Worm (Caenorhabditis elegans): ENCODE data around the gene W02A2.5.

Gene W02A2.5

DNA sequence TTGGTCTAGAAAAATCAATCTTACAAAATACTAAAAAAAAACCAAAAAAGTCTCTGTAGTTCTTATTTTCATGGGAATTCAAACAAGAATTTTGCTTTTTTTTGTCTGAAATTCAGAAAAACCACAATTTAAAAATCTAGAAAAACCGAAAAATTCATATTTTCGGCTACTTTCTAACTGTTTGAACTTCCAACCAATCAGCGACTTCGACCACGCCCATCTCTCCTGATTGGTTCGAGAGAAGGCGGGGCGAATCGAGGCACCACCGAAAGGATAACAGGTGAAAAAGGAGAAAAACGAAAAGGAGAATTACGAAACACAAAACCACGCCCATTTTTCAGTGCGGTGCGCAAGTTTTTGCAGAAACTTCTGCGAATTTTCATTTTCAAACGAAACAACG lies 37.9 kb upstream of the W02A2.5 start (continued):
- no peak for TF ChIP-seq mdt-29 (GFP tag; IDR thresholded peaks at IDR 0.05)
- no peak for TF ChIP-seq F49E8.2 (tag; optimal IDR thresholded peaks at IDR 0.05; ENCODE audit: borderline replicate concordance)

- TF ChIP-seq nhr-237 (tag; optimal IDR thresholded peaks at IDR 0.05) (no peak), zfp-3 (GFP tag; conservative IDR thresholded peaks at IDR 0.05) (no peak), zip-2 (tag; optimal IDR thresholded peaks at IDR 0.05) (no peak), tra-1 (GFP tag; IDR thresholded peaks at IDR 0.05) (no peak), lim-7 (GFP tag; IDR thresholded peaks at IDR 0.05) (no peak), zfp-2 (tag; optimal IDR thresholded peaks at IDR 0.05) (no peak), arid-1 (GFP tag; conservative IDR thresholded peaks at IDR 0.05) (no peak), mdt-29 (GFP tag; IDR thresholded peaks at IDR 0.05) (no peak)
These were observed 33.0 kb upstream of the W02A2.5 start for ce11 chrIV:13309636-13310035.

DNA sequence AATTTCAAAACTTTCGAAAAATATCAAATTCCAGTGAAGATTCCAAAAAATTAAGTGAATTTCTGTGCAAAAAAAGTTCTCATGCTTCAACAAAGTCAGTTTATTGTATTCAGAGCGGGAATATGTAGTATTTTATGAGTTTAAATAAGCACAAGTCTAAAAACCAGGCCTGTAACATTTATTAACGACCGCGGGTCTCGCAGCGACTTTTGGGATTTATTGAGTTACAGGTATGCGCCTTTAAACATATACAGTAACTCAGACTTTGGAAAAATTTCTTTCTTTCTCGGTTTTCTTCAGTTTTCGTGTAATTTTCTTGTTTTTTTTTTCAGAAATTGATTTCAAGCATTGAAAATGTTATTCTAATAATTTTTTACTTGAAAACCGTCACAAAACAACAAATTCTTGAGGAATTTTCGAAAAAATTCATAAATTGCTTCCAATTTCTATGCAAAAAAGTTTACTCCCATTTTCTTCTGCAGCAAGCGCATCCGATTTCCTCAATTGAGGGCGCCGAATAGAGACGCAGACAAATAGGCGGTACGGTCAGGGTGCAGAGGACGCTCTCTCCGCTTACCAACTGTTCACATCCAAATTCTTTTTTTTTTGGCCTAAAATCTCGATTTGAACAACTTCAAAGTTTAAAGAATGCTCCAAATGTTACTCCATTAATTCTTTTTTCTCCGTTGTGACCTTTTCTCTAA lies 31.2 kb upstream of the W02A2.5 start:
- no peak for TF ChIP-seq zip-2 (tag; optimal IDR thresholded peaks at IDR 0.05)
- peak; percentile 74; the same call in 1 of the 2 replicates for TF ChIP-seq snpc-1.2 (GFP tag; IDR thresholded peaks at IDR 0.05)
- 0 out of 2 replicates have a peak, but pooled peaks have one; percentile 35 for TF ChIP-seq hmg-1.1 (GFP tag; IDR thresholded peaks at IDR 0.05)
- no peak for TF ChIP-seq set-16 (GFP tag; IDR thresholded peaks at IDR 0.05)
- TF ChIP-seq hlh-11 (tag; optimal IDR thresholded peaks at IDR 0.05) = peak; percentile 34
- TF ChIP-seq F49E8.2 (tag; optimal IDR thresholded peaks at IDR 0.05; ENCODE audit: borderline replicate concordance) = peak; percentile 57
- peak; percentile 15 for TF ChIP-seq nhr-28 (tag; optimal IDR thresholded peaks at IDR 0.05)
- peak; percentile 96 for TF ChIP-seq aha-1 (tag)
- TF ChIP-seq lin-38 (GFP tag; IDR thresholded peaks at IDR 0.05) = peak; percentile 31

- TF ChIP-seq lin-13 (GFP tag; optimal IDR thresholded peaks at IDR 0.05) (peak; percentile 4), ama-1 (optimal IDR thresholded peaks at IDR 0.05) (no peak), mdt-29 (GFP tag; IDR thresholded peaks at IDR 0.05) (no peak), zip-2 (tag; optimal IDR thresholded peaks at IDR 0.05) (no peak), nhr-77 (tag; optimal IDR thresholded peaks at IDR 0.05) (no peak), ces-1 (GFP tag; optimal IDR thresholded peaks at IDR 0.05) (no peak), ZK546.5 (tag; optimal IDR thresholded peaks at IDR 0.05) (no peak), unc-62 (GFP tag; optimal IDR thresholded peaks at IDR 0.05 in 1 of 2) (peak in 1 of 2 experiments; percentile 82), unc-62 (tag; optimal IDR thresholded peaks at IDR 0.05) (no peak), nhr-10 (tag; optimal IDR thresholded peaks at IDR 0.05) (no peak), lin-38 (GFP tag; IDR thresholded peaks at IDR 0.05) (0 out of 2 replicates have a peak, but pooled peaks have one; percentile 8), gei-8 (GFP tag; optimal IDR thresholded peaks at IDR 0.05) (no peak), snpc-1.2 (GFP tag; IDR thresholded peaks at IDR 0.05) (no peak), zip-11 (GFP tag; IDR thresholded peaks at IDR 0.05) (no peak), tra-1 (GFP tag; IDR thresholded peaks at IDR 0.05) (0 out of 2 replicates have a peak, but pooled peaks have one; percentile 9), F26F4.8 (GFP tag; conservative IDR thresholded peaks at IDR 0.05) (no peak), nhr-28 (tag; optimal IDR thresholded peaks at IDR 0.05) (peak; percentile 21), daf-16 (GFP tag; optimal IDR thresholded peaks at IDR 0.05) (no peak), daf-16 (tag; optimal IDR thresholded peaks at IDR 0.05) (peak; percentile 5), lsy-2 (tag; optimal IDR thresholded peaks at IDR 0.05) (peak in 1 of 2 experiments; percentile 5), rbr-2 (tag; optimal IDR thresholded peaks at IDR 0.05) (no peak), hlh-11 (tag; optimal IDR thresholded peaks at IDR 0.05) (peak; percentile 57), mxl-2 (GFP tag; conservative IDR thresholded peaks at IDR 0.05) (no peak), duxl-1 (tag; optimal IDR thresholded peaks at IDR 0.05; ENCODE audit: poor library complexity) (no peak), Y105C5A.15 (GFP tag; IDR thresholded peaks at IDR 0.05) (no peak), hif-1 (tag; optimal IDR thresholded peaks at IDR 0.05) (peak in 1 of 2 experiments; percentile 72), Y5F2A.4 (GFP tag; optimal IDR thresholded peaks at IDR 0.05) (no peak), F49E8.2 (tag; optimal IDR thresholded peaks at IDR 0.05; ENCODE audit: borderline replicate concordance) (no peak), T26A8.4 (GFP tag; IDR thresholded peaks at IDR 0.05) (no peak), spr-3 (GFP tag; optimal IDR thresholded peaks at IDR 0.05) (no peak), aly-2 (tag; optimal IDR thresholded peaks at IDR 0.05) (no peak), attf-4 (tag; optimal IDR thresholded peaks at IDR 0.05) (no peak), arid-1 (GFP tag; conservative IDR thresholded peaks at IDR 0.05) (no peak), dve-1 (tag; optimal IDR thresholded peaks at IDR 0.05; ENCODE audit: insufficient read depth) (peak; percentile 0), zag-1 (tag; optimal IDR thresholded peaks at IDR 0.05) (no peak), nhr-11 (tag; optimal IDR thresholded peaks at IDR 0.05) (no peak), T20F7.1 (GFP tag; optimal IDR thresholded peaks at IDR 0.05) (no peak)
These were observed 29.5 kb upstream of the W02A2.5 start for ce11 chrIV:13313156-13313555.

All from whole organism, L4 larva.